Worm (Caenorhabditis elegans) whole organism, midembryonic: ENCODE measurements around the gene cwf-19L2.

Experiments used
- T22C8.4 ChIP-seq: fragments of 200-800 bp; sonication (Bioruptor generic); IDR thresholded peaks from 2 replicates; pipeline ENCODE4 v1.3.6; 2022; ENCODE audit warnings: missing genetic modification characterization, missing compliant biosample characterization
- cog-1 ChIP-seq: sonication (generic microtip); optimal IDR thresholded peaks from 2 replicates; lab custom pipeline; 2016; ENCODE audit warnings: missing genetic modification characterization, missing compliant biosample characterization
- flt-1 ChIP-seq: fragments of 200-800 bp; sonication (Bioruptor generic); IDR thresholded peaks from 2 replicates; pipeline ENCODE4 v1.3.6; 2022; ENCODE audit warnings: missing genetic modification characterization, missing compliant biosample characterization
- klf-2 ChIP-seq: fragments of 200-800 bp; sonication (Bioruptor generic); conservative IDR thresholded peaks from 2 replicates; pipeline ENCODE4 v1.3.6; 2022; ENCODE audit warnings: missing genetic modification reagents, missing genetic modification characterization, missing compliant biosample characterization
- med-1 ChIP-seq: sonication (generic microtip); optimal IDR thresholded peaks from 2 replicates; lab custom pipeline; 2017; ENCODE audit warnings: missing genetic modification characterization, mild to moderate bottlenecking, missing compliant biosample characterization, antibody characterized with exemption, missing genetic modification reagents; ENCODE audit not compliant: insufficient read depth
- ref-1 ChIP-seq: fragments of 200-800 bp; sonication (Bioruptor generic); conservative IDR thresholded peaks from 2 replicates; pipeline ENCODE4 v1.3.6; 2022; ENCODE audit warnings: missing genetic modification reagents, missing genetic modification characterization, missing compliant biosample characterization
- tab-1 ChIP-seq: fragments of 200-800 bp; sonication (Bioruptor generic); IDR thresholded peaks from 2 replicates; pipeline ENCODE4 v1.3.6; 2022; ENCODE audit warnings: missing genetic modification characterization, missing compliant biosample characterization
- ztf-23 ChIP-seq: fragments of 200-800 bp; sonication (Bioruptor generic); IDR thresholded peaks from 2 replicates; pipeline ENCODE4 v1.3.6; 2022; ENCODE audit warnings: missing genetic modification reagents, missing genetic modification characterization, missing compliant biosample characterization
- ztf-29 ChIP-seq: fragments of 200-800 bp; sonication (Bioruptor generic); IDR thresholded peaks from 2 replicates; pipeline ENCODE4 v1.3.6; 2022; ENCODE audit warnings: missing genetic modification reagents, missing genetic modification characterization, missing compliant biosample characterization

The cwf-19L2 gene

ce11 chrIII:7331671-7332070, 38.2 kb downstream of the cwf-19L2 start:
- no peak for TF ChIP-seq T22C8.4
- no peak for TF ChIP-seq med-1 (GFP tag; lab: Kevin White, UChicago)
- no peak for TF ChIP-seq flt-1
- TF ChIP-seq tab-1 (GFP tag; lab: Robert Waterston, UW) = no peak
- TF ChIP-seq ztf-29 (GFP tag; lab: Robert Waterston, UW) = no peak
- TF ChIP-seq klf-2 = no peak
- no peak for TF ChIP-seq cog-1 (tag; lab: Kevin White, UChicago)
- TF ChIP-seq ref-1 (GFP tag; lab: Robert Waterston, UW) = no peak

DNA sequence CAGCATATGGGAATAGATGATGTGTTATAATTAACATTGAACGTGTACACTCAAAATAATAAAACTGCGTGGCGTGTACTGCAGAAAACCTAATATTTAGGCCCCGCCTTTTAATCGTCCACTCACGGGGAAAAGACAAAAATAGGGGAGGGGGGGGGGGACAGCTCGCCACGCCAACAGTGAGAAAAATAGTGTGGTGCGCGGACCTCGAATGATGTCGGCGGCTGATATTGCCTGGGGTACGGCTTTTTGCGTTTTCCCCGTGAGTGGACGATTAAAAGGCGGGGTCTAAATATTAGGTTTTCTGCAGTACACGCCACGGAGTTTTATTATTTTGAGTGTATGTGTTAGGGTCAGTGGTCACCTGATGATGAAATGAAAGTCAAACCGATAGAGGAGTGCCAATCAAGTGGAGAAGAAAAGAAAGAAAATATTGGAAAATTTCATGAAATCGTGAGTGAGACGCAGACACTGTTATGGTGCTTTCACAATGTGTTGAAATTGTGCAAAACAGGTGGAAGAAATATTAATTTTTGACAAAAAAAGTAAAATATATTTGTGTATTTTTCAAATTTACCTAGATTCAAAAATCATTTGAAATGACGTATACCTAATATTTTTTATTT, 40.6 kb downstream of the cwf-19L2 start:
- TF ChIP-seq flt-1 = 0 out of 2 replicates have a peak, but pooled peaks have one; percentile 42

ce11 chrIII:7335220-7335619, 41.8 kb downstream of the cwf-19L2 start, which contains the start of gene F56C9.10:
F56C9.10 (minus strand) TSS chrIII:7335316.
- TF ChIP-seq ztf-29 (GFP tag; lab: Robert Waterston, UW) (no peak), ztf-23 (GFP tag; lab: Robert Waterston, UW) (peak; percentile 65; the same call in 1 of the 2 replicates)

- TF ChIP-seq med-1 (GFP tag; lab: Kevin White, UChicago) = no peak
- TF ChIP-seq klf-2 = no peak
- TF ChIP-seq flt-1 = peak; percentile 63
- no peak for TF ChIP-seq ztf-29 (GFP tag; lab: Robert Waterston, UW)
- no peak for TF ChIP-seq T22C8.4
- no peak for TF ChIP-seq tab-1 (GFP tag; lab: Robert Waterston, UW)
Observed at ce11 chrIII:7336214-7336613, 42.8 kb downstream of the cwf-19L2 start, which contains the start of gene gsp-2. gsp-2 (plus strand) TSS chrIII:7336587.

- TF ChIP-seq cog-1 (tag; lab: Kevin White, UChicago) = no peak
- no peak for TF ChIP-seq klf-2
- no peak for TF ChIP-seq T22C8.4
- TF ChIP-seq flt-1 = no peak
- TF ChIP-seq tab-1 (GFP tag; lab: Robert Waterston, UW) = no peak
- TF ChIP-seq med-1 (GFP tag; lab: Kevin White, UChicago) = no peak
- no peak for TF ChIP-seq ztf-29 (GFP tag; lab: Robert Waterston, UW)
Observed at ce11 chrIII:7338009-7338408, 44.6 kb downstream of the cwf-19L2 start.

DNA sequence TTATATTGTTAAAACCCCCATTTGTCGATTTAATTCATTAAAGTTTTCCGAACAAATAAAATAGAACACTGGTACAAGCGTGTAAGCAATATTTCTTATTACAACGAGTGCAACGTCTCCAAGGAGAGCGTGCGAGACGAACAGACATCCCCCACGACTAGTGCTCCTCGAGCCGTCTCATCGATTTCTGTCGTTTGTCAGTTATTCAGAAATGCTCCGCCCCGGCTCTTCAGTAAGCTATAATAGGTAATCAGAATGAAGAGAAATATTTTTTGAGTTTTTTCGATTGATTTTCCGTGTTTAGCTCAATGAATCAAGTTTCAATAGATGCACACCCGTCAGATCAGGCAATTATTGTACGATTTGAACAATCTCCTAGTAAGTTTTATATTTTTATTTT, 45.3 kb downstream of the cwf-19L2 start, which contains the start of gene kap-1:
Gene kap-1 (plus strand): TSS at position 143 of the 400 bp plus-strand sequence.
- TF ChIP-seq ztf-29 (GFP tag; lab: Robert Waterston, UW) (no peak), klf-2 (no peak), ref-1 (GFP tag; lab: Robert Waterston, UW) (no peak), ztf-23 (GFP tag; lab: Robert Waterston, UW) (no peak), T22C8.4 (no peak), tab-1 (GFP tag; lab: Robert Waterston, UW) (no peak), flt-1 (no peak), cog-1 (tag; lab: Kevin White, UChicago) (no peak), med-1 (GFP tag; lab: Kevin White, UChicago) (no peak)

DNA sequence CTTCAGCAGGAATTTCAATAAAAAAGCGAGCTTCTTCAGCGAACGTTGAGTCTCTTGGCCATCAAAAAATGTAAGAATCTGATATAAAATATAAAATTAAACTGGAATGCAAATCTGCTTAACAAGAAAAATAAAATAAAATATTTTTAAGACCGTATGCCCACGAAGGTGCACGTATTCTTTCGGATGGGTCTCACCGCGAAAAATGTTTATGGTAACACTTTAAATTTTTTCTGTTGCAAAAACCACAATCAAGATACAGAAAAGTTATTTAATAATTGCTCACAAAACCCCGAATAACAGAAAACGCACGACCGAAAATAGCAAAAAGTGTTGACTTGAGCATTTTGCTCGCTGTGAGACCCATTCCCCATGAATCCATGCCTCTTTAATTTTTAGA, 45.7 kb downstream of the cwf-19L2 start:
- no peak for TF ChIP-seq ztf-29 (GFP tag; lab: Robert Waterston, UW)

ce11 chrIII:7343389-7343788, 50.0 kb downstream of the cwf-19L2 start, which contains the start of gene F08F8.6:
F08F8.6 (plus strand) TSS chrIII:7343689.
- TF ChIP-seq med-1 (GFP tag; lab: Kevin White, UChicago) (no peak), flt-1 (no peak), tab-1 (GFP tag; lab: Robert Waterston, UW) (no peak), ztf-29 (GFP tag; lab: Robert Waterston, UW) (no peak), ref-1 (GFP tag; lab: Robert Waterston, UW) (no peak), T22C8.4 (no peak), ztf-23 (GFP tag; lab: Robert Waterston, UW) (no peak), klf-2 (no peak), cog-1 (tag; lab: Kevin White, UChicago) (no peak)

DNA sequence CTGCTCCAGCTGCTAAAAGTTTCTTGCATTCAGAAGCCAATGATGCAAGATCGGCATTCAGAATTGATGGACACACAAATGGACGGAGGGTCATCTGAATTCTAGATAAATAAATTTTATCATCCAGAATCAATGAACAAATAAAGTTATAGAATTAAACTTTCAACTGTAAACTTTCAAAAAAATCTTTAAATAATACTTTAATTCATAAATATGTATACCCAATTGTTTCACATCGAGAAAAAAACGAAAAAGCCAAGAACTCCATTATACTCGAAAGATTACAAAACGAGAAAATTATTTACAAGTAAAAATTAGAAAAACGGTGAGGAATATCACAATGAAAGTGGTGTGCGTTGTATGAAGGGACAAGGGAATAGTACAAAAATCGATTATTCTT, 53.6 kb downstream of the cwf-19L2 start, which contains the start of gene F08F8.7:
Gene F08F8.7 (minus strand): TSS at position 101 of the 400 bp plus-strand sequence.
- no peak for TF ChIP-seq cog-1 (tag; lab: Kevin White, UChicago)
- TF ChIP-seq tab-1 (GFP tag; lab: Robert Waterston, UW) = no peak
- TF ChIP-seq klf-2 = no peak
- no peak for TF ChIP-seq med-1 (GFP tag; lab: Kevin White, UChicago)
- no peak for TF ChIP-seq ztf-23 (GFP tag; lab: Robert Waterston, UW)
- no peak for TF ChIP-seq ztf-29 (GFP tag; lab: Robert Waterston, UW)
- no peak for TF ChIP-seq T22C8.4

DNA sequence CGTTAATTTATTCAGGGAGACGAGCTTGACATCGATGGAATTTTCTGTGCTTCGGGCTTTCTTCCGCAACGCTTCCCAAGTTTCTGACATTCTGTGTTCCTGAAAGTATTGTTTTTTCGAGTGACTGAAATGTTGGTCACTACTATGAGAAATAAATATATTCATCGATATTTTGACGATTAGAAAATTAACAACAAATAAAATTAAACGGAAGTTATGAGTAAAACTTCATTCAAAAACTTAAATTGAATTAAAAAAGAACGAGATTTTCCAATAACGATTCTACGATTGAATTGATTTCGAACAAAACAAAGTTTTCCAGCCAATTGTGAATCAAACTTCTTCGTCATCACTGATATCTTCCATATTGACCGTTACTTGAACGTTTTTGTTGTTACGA, 55.6 kb downstream of the cwf-19L2 start, which contains the start of gene gos-28:
Gene gos-28 (minus strand): TSS at position 101 of the 400 bp plus-strand sequence.
- TF ChIP-seq cog-1 (tag; lab: Kevin White, UChicago) (no peak), ref-1 (GFP tag; lab: Robert Waterston, UW) (no peak), tab-1 (GFP tag; lab: Robert Waterston, UW) (no peak), klf-2 (no peak), ztf-23 (GFP tag; lab: Robert Waterston, UW) (no peak), flt-1 (no peak), T22C8.4 (no peak), ztf-29 (GFP tag; lab: Robert Waterston, UW) (no peak), med-1 (GFP tag; lab: Kevin White, UChicago) (no peak)
